Worm (Caenorhabditis elegans) whole organism, late embryonic: ENCODE results near the gene ugt-64.

Experiments used
- C08G9.2 ChIP-seq: sonication (generic microtip); optimal IDR thresholded peaks from 2 replicates; lab custom pipeline; 2016; ENCODE audit warnings: mild to moderate bottlenecking, missing genetic modification characterization, moderate library complexity, missing compliant biosample characterization
- C38D4.7 ChIP-seq: fragments of 200-800 bp; sonication (Bioruptor generic); optimal IDR thresholded peaks from 2 replicates; lab custom pipeline; 2018; ENCODE audit warnings: mild to moderate bottlenecking, missing genetic modification characterization, moderate library complexity, missing compliant biosample characterization
- F13H6.1 ChIP-seq: sonication (generic microtip); optimal IDR thresholded peaks from 2 replicates; lab custom pipeline; 2016; ENCODE audit warnings: missing genetic modification characterization, missing compliant biosample characterization
- K09A11.1 ChIP-seq: sonication (generic microtip); optimal IDR thresholded peaks from 2 replicates; lab custom pipeline; 2017; ENCODE audit warnings: antibody characterized with exemption, mild to moderate bottlenecking, missing genetic modification characterization, missing compliant biosample characterization; ENCODE audit not compliant: insufficient read depth
- ahr-1 ChIP-seq: sonication (generic microtip); optimal IDR thresholded peaks from 2 replicates; lab custom pipeline; 2016; ENCODE audit warnings: missing genetic modification characterization, missing compliant biosample characterization
- ama-1 ChIP-seq: fragments of 150-350 bp; optimal IDR thresholded peaks from 2 replicates; lab custom pipeline; 2014
- ceh-14 ChIP-seq: sonication (generic microtip); optimal IDR thresholded peaks from 2 replicates; lab custom pipeline; 2016; ENCODE audit warnings: missing genotype, missing genetic modification characterization, missing compliant biosample characterization
- ceh-19 ChIP-seq: fragments of 200-800 bp; sonication (Bioruptor generic); optimal IDR thresholded peaks from 2 replicates; lab custom pipeline; 2018; ENCODE audit warnings: mild to moderate bottlenecking, missing genetic modification characterization, missing compliant biosample characterization
- ceh-2 ChIP-seq: sonication (generic microtip); optimal IDR thresholded peaks from 2 replicates; lab custom pipeline; 2016; ENCODE audit warnings: missing genotype, missing genetic modification characterization, missing compliant biosample characterization
- ceh-30 ChIP-seq: fragments of 150-350 bp; optimal IDR thresholded peaks from 2 replicates; lab custom pipeline; 2014; ENCODE audit warnings: missing biosample characterization, missing genetic modification characterization
- ceh-31 ChIP-seq: sonication (generic microtip); optimal IDR thresholded peaks from 2 replicates; lab custom pipeline; 2016; ENCODE audit warnings: missing genetic modification characterization, missing compliant biosample characterization
- ceh-34 ChIP-seq: sonication (generic microtip); optimal IDR thresholded peaks from 2 replicates; lab custom pipeline; 2016; ENCODE audit warnings: mild to moderate bottlenecking, missing genetic modification characterization, missing compliant biosample characterization
- ceh-48 ChIP-seq: sonication (generic microtip); optimal IDR thresholded peaks from 2 replicates; lab custom pipeline; 2016; ENCODE audit warnings: missing genetic modification characterization, inconsistent platforms, missing compliant biosample characterization
- ceh-6 ChIP-seq: fragments of 200-800 bp; sonication (Bioruptor generic); optimal IDR thresholded peaks from 2 replicates; lab custom pipeline; 2018; ENCODE audit warnings: mild to moderate bottlenecking, missing genetic modification characterization, missing compliant biosample characterization
- che-1 ChIP-seq: sonication (generic microtip); optimal IDR thresholded peaks from 2 replicates; lab custom pipeline; 2016; ENCODE audit warnings: mild to moderate bottlenecking, missing genetic modification characterization, missing compliant biosample characterization
- elt-2 ChIP-seq: sonication (generic microtip); optimal IDR thresholded peaks from 2 replicates; lab custom pipeline; 2016; ENCODE audit warnings: missing genetic modification reagents, missing genetic modification characterization, missing compliant biosample characterization
- elt-4 ChIP-seq: sonication (generic microtip); optimal IDR thresholded peaks from 2 replicates; lab custom pipeline; 2016; ENCODE audit warnings: missing genetic modification characterization, missing compliant biosample characterization
- fax-1 ChIP-seq: sonication (generic microtip); optimal IDR thresholded peaks from 2 replicates; lab custom pipeline; 2016; ENCODE audit warnings: missing genotype, missing genetic modification characterization, missing compliant biosample characterization
- gmeb-2 ChIP-seq: sonication (generic microtip); optimal IDR thresholded peaks from 2 replicates; lab custom pipeline; 2016; ENCODE audit warnings: missing genetic modification characterization, inconsistent platforms, missing compliant biosample characterization
- hlh-13 ChIP-seq: fragments of 200-800 bp; sonication (Bioruptor generic); optimal IDR thresholded peaks from 2 replicates; lab custom pipeline; 2018; ENCODE audit warnings: mild to moderate bottlenecking, missing genetic modification characterization, missing compliant biosample characterization
- hlh-15 ChIP-seq: sonication (generic microtip); optimal IDR thresholded peaks from 2 replicates; lab custom pipeline; 2016; ENCODE audit warnings: missing genetic modification characterization, missing compliant biosample characterization
- hlh-8 ChIP-seq: sonication (generic microtip); optimal IDR thresholded peaks from 2 replicates; lab custom pipeline; 2016; ENCODE audit warnings: missing genotype, missing genetic modification characterization, missing compliant biosample characterization
- lin-11 ChIP-seq: fragments of 200-800 bp; sonication (Bioruptor generic); optimal IDR thresholded peaks from 2 replicates; lab custom pipeline; 2018; ENCODE audit warnings: mild to moderate bottlenecking, missing genetic modification characterization, missing compliant biosample characterization
- madf-2 ChIP-seq: sonication (generic microtip); optimal IDR thresholded peaks from 2 replicates; lab custom pipeline; 2017; ENCODE audit warnings: missing genetic modification characterization, missing compliant biosample characterization
- mec-3 ChIP-seq: sonication (generic microtip); optimal IDR thresholded peaks from 2 replicates; lab custom pipeline; 2016; ENCODE audit warnings: borderline replicate concordance, missing genetic modification characterization, missing compliant biosample characterization
- pag-3 ChIP-seq: sonication (generic microtip); optimal IDR thresholded peaks from 2 replicates; lab custom pipeline; 2016; ENCODE audit warnings: missing compliant biosample characterization, missing genetic modification characterization, borderline replicate concordance
- pha-2 ChIP-seq: sonication (generic microtip); optimal IDR thresholded peaks from 2 replicates; lab custom pipeline; 2017; ENCODE audit warnings: mild to moderate bottlenecking, missing genetic modification characterization, missing compliant biosample characterization
- pha-4 ChIP-seq: fragments of 150-350 bp; optimal IDR thresholded peaks from 2 replicates; lab custom pipeline; 2018; ENCODE audit warnings: missing biosample characterization, missing genetic modification reagents, missing genetic modification characterization
- pqm-1 ChIP-seq: sonication (generic microtip); optimal IDR thresholded peaks from 2 replicates; lab custom pipeline; 2016; ENCODE audit warnings: missing genetic modification characterization, missing compliant biosample characterization
- ref-2 ChIP-seq: sonication (generic microtip); optimal IDR thresholded peaks from 2 replicates; lab custom pipeline; 2016; ENCODE audit warnings: missing genetic modification characterization, missing compliant biosample characterization
- rnt-1 ChIP-seq: sonication (generic microtip); optimal IDR thresholded peaks from 2 replicates; lab custom pipeline; 2016; ENCODE audit warnings: missing genetic modification characterization, missing compliant biosample characterization
- sdc-2 ChIP-seq: sonication (generic microtip); optimal IDR thresholded peaks from 2 replicates; lab custom pipeline; 2016; ENCODE audit warnings: missing genotype, missing genetic modification characterization, missing compliant biosample characterization
- syd-9 ChIP-seq: sonication (generic microtip); optimal IDR thresholded peaks from 2 replicates; lab custom pipeline; 2016; ENCODE audit warnings: mild to moderate bottlenecking, missing genetic modification characterization, moderate library complexity, missing compliant biosample characterization
- ttx-3 ChIP-seq: sonication (generic microtip); optimal IDR thresholded peaks from 2 replicates; lab custom pipeline; 2016; ENCODE audit warnings: missing genetic modification reagents, missing genetic modification characterization, missing compliant biosample characterization
- unc-3 ChIP-seq, 2 experiments: fragments of 200-800 bp in 1 of 2; sonication (Bioruptor generic) in 1 of 2; sonication (generic microtip) in 1 of 2; conservative IDR thresholded peaks in 1 of 2; optimal IDR thresholded peaks in 1 of 2; 2 replicates each; pipeline versions ENCODE4 v1.3.6 to Lab custom; 2016 to 2022; ENCODE audit warnings: missing compliant biosample characterization in 2 of 2, missing genetic modification characterization in 2 of 2, missing genetic modification reagents in 1 of 2
- unc-55 ChIP-seq: sonication (generic microtip); optimal IDR thresholded peaks from 2 replicates; lab custom pipeline; 2017; ENCODE audit warnings: missing biosample characterization, missing genetic modification reagents, missing genetic modification characterization
- unc-86 ChIP-seq: sonication (generic microtip); optimal IDR thresholded peaks from 2 replicates; lab custom pipeline; 2016; ENCODE audit warnings: missing genetic modification characterization, missing compliant biosample characterization
- zip-5 ChIP-seq: sonication (generic microtip); optimal IDR thresholded peaks from 2 replicates; lab custom pipeline; 2016; ENCODE audit warnings: missing genetic modification characterization, missing compliant biosample characterization

The ugt-64 gene

DNA sequence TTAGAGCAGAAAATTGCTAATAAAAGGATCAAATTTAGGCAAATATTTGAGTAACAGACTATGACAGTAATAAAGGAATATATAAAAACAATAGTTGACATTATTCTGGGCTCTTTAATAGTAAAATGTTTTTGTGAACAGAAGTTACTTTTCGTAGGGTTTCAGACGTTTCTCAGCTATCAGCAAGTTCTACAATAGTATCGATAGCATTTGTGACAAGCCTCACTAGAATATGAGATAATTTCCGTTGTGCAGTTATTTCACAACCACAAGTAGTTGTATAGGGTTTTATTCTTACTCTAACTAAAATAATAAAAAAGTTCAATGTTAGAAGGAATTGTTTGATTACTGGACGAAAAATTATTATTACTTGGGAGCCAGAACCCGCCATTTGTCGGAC is 40.4 kb upstream of the ugt-64 start, which contains the start of gene srbc-68:
Gene srbc-68 (minus strand): TSS at position 101 of the 400 bp plus-strand sequence.
- no peak for TF ChIP-seq pqm-1
- no peak for TF ChIP-seq ceh-2
- no peak for TF ChIP-seq ceh-19 (GFP tag; lab: Kevin White, UChicago)
- TF ChIP-seq unc-86, result no peak
- TF ChIP-seq ceh-48 (tag; lab: Kevin White, UChicago), result no peak
- no peak for TF ChIP-seq mec-3 (tag; lab: Kevin White, UChicago)
- no peak for TF ChIP-seq ref-2
- TF ChIP-seq unc-55 (GFP tag; lab: Kevin White, UChicago), result no peak
- no peak for TF ChIP-seq elt-2 (tag; lab: Kevin White, UChicago)
- TF ChIP-seq F13H6.1, result no peak

DNA sequence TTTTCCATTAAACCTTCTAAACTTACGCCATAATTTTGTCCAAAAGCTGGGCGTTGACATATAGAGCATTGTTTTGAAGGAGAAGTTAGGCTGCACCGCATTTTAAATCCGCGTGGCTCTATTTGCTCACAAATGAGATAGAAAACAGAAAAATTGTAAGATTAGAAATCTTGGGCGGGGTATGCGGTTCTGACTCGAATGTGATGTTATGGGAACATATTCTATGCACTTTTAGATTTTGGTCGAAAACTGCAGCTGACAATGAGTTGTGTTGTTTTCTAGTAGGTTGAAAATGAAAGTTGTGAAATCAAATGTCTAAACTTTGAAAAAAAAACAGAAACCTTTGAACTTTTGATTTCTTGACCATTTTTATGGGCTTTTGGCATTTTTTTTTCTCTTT is 37.2 kb upstream of the ugt-64 start, which contains the start of gene nhr-222:
Gene nhr-222 (minus strand): TSS at position 101 of the 400 bp plus-strand sequence.
- no peak for TF ChIP-seq pha-4
- TF ChIP-seq ttx-3 (tag; lab: Kevin White, UChicago), result no peak
- no peak for TF ChIP-seq zip-5 (tag; lab: Kevin White, UChicago)
- TF ChIP-seq, all 69 proteins: peak for 0

DNA sequence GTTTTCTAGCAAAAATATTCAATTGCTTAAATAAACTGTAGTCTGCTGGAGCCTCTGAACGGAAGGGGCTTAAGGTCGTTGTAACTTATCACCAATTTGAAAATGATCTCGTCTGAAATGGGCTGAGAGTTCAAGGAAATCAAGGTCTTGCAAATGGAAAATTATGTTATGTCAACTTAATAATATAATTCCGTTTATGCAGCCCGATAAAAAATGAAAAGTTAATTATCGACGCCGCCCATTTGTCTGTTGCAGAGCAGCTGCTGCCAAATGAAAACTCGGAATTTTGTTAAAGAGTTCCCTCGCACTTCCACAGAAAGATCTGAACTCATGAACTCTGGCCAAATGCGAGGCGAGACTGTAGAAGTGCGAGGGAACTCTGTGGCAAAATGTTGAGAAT is 35.0 kb upstream of the ugt-64 start, which contains the start of gene srbc-67:
Gene srbc-67 (minus strand): TSS at position 101 of the 400 bp plus-strand sequence.
- TF ChIP-seq C38D4.7 (no peak), ceh-19 (GFP tag; lab: Kevin White, UChicago) (no peak), mec-3 (tag; lab: Kevin White, UChicago) (no peak)

DNA sequence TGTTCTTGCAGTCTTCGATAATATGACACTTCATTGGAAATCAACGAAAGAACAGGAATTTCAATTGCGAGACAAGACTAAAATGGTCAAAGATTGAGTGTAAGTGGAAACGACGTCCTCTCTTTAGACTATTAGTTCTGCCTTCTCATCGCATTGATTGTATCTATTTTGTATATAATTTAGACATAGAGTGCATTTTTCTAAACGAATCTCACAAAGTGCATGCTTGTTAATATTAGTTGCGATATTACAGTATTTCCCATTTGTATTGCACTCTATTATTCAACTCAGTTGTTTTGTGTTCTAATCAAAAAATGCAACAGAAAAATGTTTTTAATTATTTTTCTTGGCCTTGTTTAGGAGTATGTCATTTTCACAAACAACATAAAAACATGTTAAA is 32.2 kb upstream of the ugt-64 start, which contains the start of gene nhr-93:
Gene nhr-93 (minus strand): TSS at position 101 of the 400 bp plus-strand sequence.
- no peak for TF ChIP-seq che-1 (tag; lab: Kevin White, UChicago)
- TF ChIP-seq ceh-34, result no peak
- TF ChIP-seq ceh-14 (tag; lab: Kevin White, UChicago), result no peak
- TF ChIP-seq unc-55 (GFP tag; lab: Kevin White, UChicago), result no peak
- no peak for TF ChIP-seq ceh-2
- TF ChIP-seq elt-4 (tag; lab: Kevin White, UChicago), result no peak
- TF ChIP-seq sdc-2 (tag; lab: Kevin White, UChicago), result no peak
- TF ChIP-seq lin-11 (tag; lab: Kevin White, UChicago), result no peak
- no peak for TF ChIP-seq hlh-15 (tag; lab: Kevin White, UChicago)
- no peak for TF ChIP-seq ceh-31
- TF ChIP-seq pag-3 (tag; lab: Kevin White, UChicago), result no peak
- no peak for TF ChIP-seq rnt-1 (tag; lab: Kevin White, UChicago)
- TF ChIP-seq ceh-19 (GFP tag; lab: Kevin White, UChicago), result no peak
- TF ChIP-seq madf-2 (tag; lab: Kevin White, UChicago), result no peak
- TF ChIP-seq C08G9.2 (tag; lab: Kevin White, UChicago), result no peak
- no peak for TF ChIP-seq hlh-8 (tag; lab: Kevin White, UChicago)
- no peak for TF ChIP-seq F13H6.1
- TF ChIP-seq C38D4.7, result no peak
- TF ChIP-seq pha-2 (tag; lab: Kevin White, UChicago), result no peak
- no peak for TF ChIP-seq hlh-13 (GFP tag; lab: Kevin White, UChicago)
- TF ChIP-seq, all 69 proteins: peak for 0

DNA sequence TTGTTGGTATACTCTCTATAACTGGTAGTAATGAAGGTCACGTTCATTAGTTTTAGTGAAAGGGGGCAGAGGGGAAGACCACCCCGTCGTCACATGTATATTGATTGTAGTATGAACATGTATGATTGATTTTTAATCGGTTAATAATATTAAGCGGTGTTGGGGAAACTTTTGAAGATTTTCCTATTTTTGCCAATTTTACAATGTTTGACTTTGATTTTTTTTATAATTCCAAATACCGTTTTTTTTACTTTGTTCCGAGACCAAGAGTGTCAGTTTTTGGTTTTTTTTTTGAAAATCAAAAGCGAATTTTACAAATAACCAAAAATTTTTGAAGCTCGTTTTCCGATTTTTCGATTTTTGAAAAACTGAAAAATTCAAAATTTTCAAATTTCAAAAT is 29.1 kb upstream of the ugt-64 start, which contains the start of gene nhr-221:
Gene nhr-221 (minus strand): TSS at position 101 of the 400 bp plus-strand sequence.
- TF ChIP-seq hlh-13 (GFP tag; lab: Kevin White, UChicago) (no peak), ama-1 (lab: Kevin White, UChicago) (no peak), ahr-1 (tag; lab: Kevin White, UChicago) (no peak), C08G9.2 (tag; lab: Kevin White, UChicago) (no peak), F13H6.1 (no peak), hlh-8 (tag; lab: Kevin White, UChicago) (no peak), unc-3 (GFP tag; conservative IDR thresholded peaks at IDR 0.05; lab: Robert Waterston, UW) (no peak), unc-3 (tag; optimal IDR thresholded peaks at IDR 0.05; lab: Kevin White, UChicago) (no peak), sdc-2 (tag; lab: Kevin White, UChicago) (no peak), ceh-19 (GFP tag; lab: Kevin White, UChicago) (no peak), gmeb-2 (tag; lab: Kevin White, UChicago) (no peak), ceh-2 (no peak), fax-1 (tag; lab: Kevin White, UChicago) (no peak), ceh-6 (GFP tag; lab: Kevin White, UChicago) (no peak), pqm-1 (no peak), ceh-30 (no peak), K09A11.1 (tag; lab: Kevin White, UChicago) (no peak), syd-9 (no peak)
